Fruit fly (Drosophila melanogaster) whole organism, embryonic: Measurements from ENCODE around the gene pyd.

Experiments
- Abd-B ChIP-seq: fragments of 200-800 bp; sonication (Bioruptor generic); optimal IDR thresholded peaks from 2 replicates; lab custom pipeline; 2018; ENCODE audit warnings: missing biosample characterization, mild to moderate bottlenecking, missing genetic modification characterization, moderate library complexity
- Atf-2 ChIP-seq: fragments of 200-800 bp; sonication (Bioruptor generic); optimal IDR thresholded peaks from 2 replicates; lab custom pipeline; 2016; ENCODE audit warnings: missing biosample characterization, missing genetic modification characterization
- Awh ChIP-seq: fragments of 200-800 bp; sonication (Bioruptor generic); IDR thresholded peaks from 2 replicates; pipeline ENCODE4, ENCODE4 v1.3.6; 2022; ENCODE audit warnings: missing biosample characterization, missing genetic modification characterization
- B-H2 ChIP-seq: fragments of 200-800 bp; sonication (Bioruptor generic); optimal IDR thresholded peaks from 2 replicates; lab custom pipeline; 2018; ENCODE audit warnings: missing biosample characterization, mild to moderate bottlenecking, missing genetic modification characterization
- CG10209 ChIP-seq: fragments of 200-800 bp; sonication (Bioruptor generic); optimal IDR thresholded peaks from 3 replicates; lab custom pipeline; 2017; ENCODE audit warnings: missing biosample characterization, mild to moderate bottlenecking, missing genetic modification characterization, missing genetic modification reagents
- CG1024 ChIP-seq: fragments of 200-800 bp; sonication (Bioruptor generic); IDR thresholded peaks from 2 replicates; pipeline ENCODE4 v1.3.6; 2022; ENCODE audit warnings: missing biosample characterization, missing genetic modification characterization
- CG10654 ChIP-seq: fragments of 200-800 bp; sonication (Bioruptor generic); optimal IDR thresholded peaks from 2 replicates; lab custom pipeline; 2016; ENCODE audit warnings: missing biosample characterization, missing genetic modification characterization
- CG10959 ChIP-seq: fragments of 200-800 bp; sonication (Bioruptor generic); IDR thresholded peaks from 2 replicates; pipeline ENCODE4 v1.3.6; 2022; ENCODE audit warnings: missing biosample characterization, missing genetic modification characterization
- CG11560 ChIP-seq: fragments of 200-800 bp; sonication (Bioruptor generic); IDR thresholded peaks from 3 replicates; pipeline ENCODE4 v1.3.6; 2022; ENCODE audit warnings: missing biosample characterization, missing genetic modification characterization
- CG12104 ChIP-seq: fragments of 200-800 bp; sonication (Bioruptor generic); optimal IDR thresholded peaks from 3 replicates; lab custom pipeline; 2016; ENCODE audit warnings: missing biosample characterization, missing genetic modification characterization
- CG12236 ChIP-seq: fragments of 200-800 bp; sonication (Bioruptor generic); optimal IDR thresholded peaks from 2 replicates; lab custom pipeline; 2016; ENCODE audit warnings: missing biosample characterization, missing genetic modification characterization
- CG12659 ChIP-seq: fragments of 200-800 bp; sonication (Bioruptor generic); optimal IDR thresholded peaks from 3 replicates; lab custom pipeline; 2017; ENCODE audit warnings: mild to moderate bottlenecking, missing biosample characterization, missing genetic modification reagents, missing genetic modification characterization
- CG12744 ChIP-seq: fragments of 200-800 bp; sonication (Bioruptor generic); optimal IDR thresholded peaks from 2 replicates; lab custom pipeline; 2016; ENCODE audit warnings: missing biosample characterization, missing genetic modification characterization
- CG13894 ChIP-seq: fragments of 200-800 bp; sonication (Bioruptor generic); optimal IDR thresholded peaks from 3 replicates; lab custom pipeline; 2018; ENCODE audit warnings: missing biosample characterization, mild to moderate bottlenecking, missing genetic modification characterization, moderate library complexity
- CG14965 ChIP-seq: fragments of 200-800 bp; sonication (Bioruptor generic); optimal IDR thresholded peaks from 2 replicates; lab custom pipeline; 2016; ENCODE audit warnings: missing biosample characterization, missing genetic modification characterization, borderline replicate concordance
- CG15479 ChIP-seq: fragments of 200-800 bp; sonication (Bioruptor generic); optimal IDR thresholded peaks from 3 replicates; lab custom pipeline; 2019; ENCODE audit warnings: missing biosample characterization, mild to moderate bottlenecking, missing genetic modification characterization, moderate library complexity
- CG16779 ChIP-seq: fragments of 200-800 bp; sonication (Bioruptor generic); IDR thresholded peaks from 2 replicates; pipeline ENCODE4 v1.3.6; 2022; ENCODE audit warnings: missing biosample characterization, missing genetic modification characterization
- CG16863 ChIP-seq: fragments of 200-800 bp; sonication (Bioruptor generic); optimal IDR thresholded peaks from 3 replicates; lab custom pipeline; 2016; ENCODE audit warnings: missing biosample characterization, missing genetic modification characterization
- CG18599 ChIP-seq: fragments of 200-800 bp; sonication (Bioruptor generic); optimal IDR thresholded peaks from 3 replicates; lab custom pipeline; 2017; ENCODE audit warnings: missing biosample characterization, missing genetic modification characterization, mild to moderate bottlenecking, moderate library complexity, missing genetic modification reagents
- CG3065 ChIP-seq: fragments of 200-800 bp; sonication (Bioruptor generic); optimal IDR thresholded peaks from 2 replicates; lab custom pipeline; 2016; ENCODE audit warnings: missing biosample characterization, missing genetic modification characterization
- CG31224 ChIP-seq: fragments of 200-800 bp; sonication (Bioruptor generic); IDR thresholded peaks from 2 replicates; pipeline ENCODE4 v1.3.6; 2022; ENCODE audit warnings: missing biosample characterization, missing genetic modification characterization
- CG33213 ChIP-seq: fragments of 200-800 bp; sonication (Bioruptor generic); optimal IDR thresholded peaks from 3 replicates; lab custom pipeline; 2016; ENCODE audit warnings: missing biosample characterization, missing genetic modification characterization
- CG3726 ChIP-seq: fragments of 200-800 bp; sonication (Bioruptor generic); IDR thresholded peaks from 3 replicates; pipeline ENCODE4, ENCODE4 v1.3.6; 2022; ENCODE audit warnings: missing biosample characterization, missing genetic modification characterization
- CG4617 ChIP-seq: fragments of 200-800 bp; sonication (Bioruptor generic); optimal IDR thresholded peaks from 3 replicates; lab custom pipeline; 2016; ENCODE audit warnings: missing biosample characterization, missing genetic modification characterization, borderline replicate concordance
- CG4707 ChIP-seq: fragments of 200-800 bp; sonication (Bioruptor generic); optimal IDR thresholded peaks from 2 replicates; lab custom pipeline; 2018; ENCODE audit warnings: missing biosample characterization, mild to moderate bottlenecking, missing genetic modification characterization, moderate library complexity
- CG6765 ChIP-seq: fragments of 200-800 bp; sonication (Bioruptor generic); optimal IDR thresholded peaks from 3 replicates; lab custom pipeline; 2017; ENCODE audit warnings: missing biosample characterization, mild to moderate bottlenecking, missing genetic modification characterization
- CG6813 ChIP-seq: fragments of 200-800 bp; sonication (Bioruptor generic); optimal IDR thresholded peaks from 2 replicates; lab custom pipeline; 2017; ENCODE audit warnings: missing biosample characterization, missing genetic modification characterization, mild to moderate bottlenecking, moderate library complexity, missing genetic modification reagents
- CG9727 ChIP-seq: fragments of 200-800 bp; sonication (Bioruptor generic); optimal IDR thresholded peaks from 3 replicates; lab custom pipeline; 2017; ENCODE audit warnings: missing biosample characterization, mild to moderate bottlenecking, missing genetic modification characterization
- CHES-1-like ChIP-seq: fragments of 200-800 bp; sonication (Bioruptor generic); optimal IDR thresholded peaks from 2 replicates; lab custom pipeline; 2016; ENCODE audit warnings: missing biosample characterization, missing genetic modification characterization
- Chrac-16 ChIP-seq: fragments of 200-800 bp; sonication (Bioruptor generic); optimal IDR thresholded peaks from 3 replicates; lab custom pipeline; 2016; ENCODE audit warnings: missing biosample characterization, missing genetic modification characterization
- Hey ChIP-seq: fragments of 200-800 bp; sonication (Bioruptor generic); optimal IDR thresholded peaks from 3 replicates; lab custom pipeline; 2018; ENCODE audit warnings: missing biosample characterization, mild to moderate bottlenecking, missing genetic modification characterization
- Max ChIP-seq: fragments of 200-800 bp; sonication (Bioruptor generic); optimal IDR thresholded peaks from 2 replicates; lab custom pipeline; 2016; ENCODE audit warnings: missing biosample characterization, mild to moderate bottlenecking, missing genetic modification characterization
- NC2α ChIP-seq: fragments of 200-800 bp; sonication (Bioruptor generic); optimal IDR thresholded peaks from 2 replicates; lab custom pipeline; 2016; ENCODE audit warnings: missing biosample characterization, missing genetic modification characterization
- Ssrp ChIP-seq: fragments of 200-800 bp; sonication (Bioruptor generic); optimal IDR thresholded peaks from 2 replicates; lab custom pipeline; 2018; ENCODE audit warnings: missing biosample characterization, mild to moderate bottlenecking, missing genetic modification characterization, moderate library complexity
- aop ChIP-seq: fragments of 200-800 bp; sonication (Bioruptor generic); IDR thresholded peaks from 2 replicates; pipeline ENCODE4 v1.3.6; 2022; ENCODE audit warnings: missing biosample characterization, missing genetic modification characterization
- ara ChIP-seq: fragments of 200-800 bp; sonication (Bioruptor generic); IDR thresholded peaks from 2 replicates; pipeline ENCODE4 v1.3.6; 2022; ENCODE audit warnings: missing biosample characterization, missing genetic modification characterization
- corto ChIP-seq: fragments of 200-800 bp; sonication (Bioruptor generic); optimal IDR thresholded peaks from 2 replicates; lab custom pipeline; 2016; ENCODE audit warnings: missing biosample characterization, mild to moderate bottlenecking, missing genetic modification characterization, moderate library complexity
- croc ChIP-seq: fragments of 200-800 bp; sonication (Bioruptor generic); conservative IDR thresholded peaks from 3 replicates; pipeline ENCODE4 v1.3.6; 2022; ENCODE audit warnings: missing biosample characterization, missing genetic modification characterization
- ftz-f1 ChIP-seq: fragments of 200-800 bp; sonication (Bioruptor generic); optimal IDR thresholded peaks from 2 replicates; lab custom pipeline; 2016; ENCODE audit warnings: missing biosample characterization, missing genetic modification characterization
- ind ChIP-seq: fragments of 200-800 bp; sonication (Bioruptor generic); optimal IDR thresholded peaks from 3 replicates; lab custom pipeline; 2016; ENCODE audit warnings: missing biosample characterization, missing genetic modification characterization
- knrl ChIP-seq: fragments of 200-800 bp; sonication (Bioruptor generic); IDR thresholded peaks from 3 replicates; pipeline ENCODE4 v1.3.6; 2022; ENCODE audit warnings: missing biosample characterization, missing genetic modification characterization; ENCODE audit not compliant: partially characterized antibody
- lab ChIP-seq: fragments of 200-800 bp; sonication (Bioruptor generic); optimal IDR thresholded peaks from 3 replicates; lab custom pipeline; 2017; ENCODE audit warnings: missing biosample characterization, missing genetic modification characterization, mild to moderate bottlenecking, moderate library complexity, missing genetic modification reagents
- shn ChIP-seq: fragments of 200-800 bp; sonication (Bioruptor generic); optimal IDR thresholded peaks from 3 replicates; lab custom pipeline; 2016; ENCODE audit warnings: missing biosample characterization, missing genetic modification characterization
- sima ChIP-seq: fragments of 200-800 bp; sonication (Bioruptor generic); optimal IDR thresholded peaks from 2 replicates; lab custom pipeline; 2016; ENCODE audit warnings: missing biosample characterization, missing genetic modification characterization
- sisA ChIP-seq: fragments of 200-800 bp; sonication (Bioruptor generic); IDR thresholded peaks from 2 replicates; pipeline ENCODE4 v1.3.6; 2022; ENCODE audit warnings: missing biosample characterization, missing genetic modification characterization
- slbo ChIP-seq: fragments of 200-800 bp; sonication (Bioruptor generic); IDR thresholded peaks from 2 replicates; pipeline ENCODE4 v1.3.6; 2022; ENCODE audit warnings: missing biosample characterization, missing genetic modification characterization
- stc ChIP-seq: fragments of 200-800 bp; sonication (Bioruptor generic); IDR thresholded peaks from 2 replicates; pipeline ENCODE4 v1.3.6; 2022; ENCODE audit warnings: missing biosample characterization, missing genetic modification characterization
- sug ChIP-seq: fragments of 200-800 bp; optimal IDR thresholded peaks from 2 replicates; lab custom pipeline; 2019; ENCODE audit warnings: missing biosample characterization, mild to moderate bottlenecking, missing genetic modification characterization, moderate library complexity
- trem ChIP-seq: fragments of 200-800 bp; optimal IDR thresholded peaks from 3 replicates; lab custom pipeline; 2019; ENCODE audit warnings: missing biosample characterization, mild to moderate bottlenecking, missing genetic modification characterization, moderate library complexity
- vnd ChIP-seq: fragments of 200-800 bp; sonication (Bioruptor generic); IDR thresholded peaks from 3 replicates; pipeline ENCODE4 v1.3.6; 2022; ENCODE audit warnings: missing biosample characterization, missing genetic modification characterization; ENCODE audit not compliant: partially characterized antibody
- wor ChIP-seq: fragments of 200-800 bp; sonication (Bioruptor generic); IDR thresholded peaks from 2 replicates; pipeline ENCODE4 v1.3.6; 2022; ENCODE audit warnings: missing biosample characterization, missing genetic modification characterization

The pyd gene

dm6 chr3R:8819551-8820057, 112.1 kb downstream of the pyd start (continued):
- TF ChIP-seq CG9727 (GFP tag; lab: Kevin White, UChicago) (peak; percentile 64), CG14965 (GFP tag; lab: Kevin White, UChicago) (no peak), CG16863 (GFP tag; lab: Kevin White, UChicago) (peak; percentile 43), CG12236 (no peak), sima (no peak), CG3065 (no peak), sug (tag; lab: Kevin White, UChicago) (peak; percentile 24), sisA (GFP tag; lab: Robert Waterston, UW) (no peak), knrl (no peak), NC2α (GFP tag; lab: Kevin White, UChicago) (peak; percentile 46), CG10654 (GFP tag; lab: Kevin White, UChicago) (no peak), Abd-B (GFP tag; lab: Kevin White, UChicago) (no peak), CG12659 (GFP tag; lab: Kevin White, UChicago) (peak; percentile 4), aop (GFP tag; lab: Robert Waterston, UW) (no peak), CG12744 (GFP tag; lab: Kevin White, UChicago) (peak; percentile 20), CG33213 (GFP tag; lab: Kevin White, UChicago) (peak; percentile 35), CG11560 (no peak), vnd (GFP tag; lab: Robert Waterston, UW) (no peak), trem (no peak), shn (GFP tag; lab: Kevin White, UChicago) (no peak), ara (GFP tag; lab: Robert Waterston, UW) (no peak), wor (GFP tag; lab: Robert Waterston, UW) (no peak), CG12104 (no peak), ind (GFP tag; lab: Kevin White, UChicago) (no peak), CG18599 (peak; percentile 37), B-H2 (GFP tag; lab: Kevin White, UChicago) (peak; percentile 28), Atf-2 (GFP tag; lab: Kevin White, UChicago) (peak; percentile 43), CG4617 (GFP tag; lab: Kevin White, UChicago) (no peak), CG10959 (GFP tag; lab: Robert Waterston, UW) (no peak), Max (GFP tag; lab: Kevin White, UChicago) (peak; percentile 66), CG3726 (GFP tag; lab: Robert Waterston, UW) (no peak), CG6813 (GFP tag; lab: Kevin White, UChicago) (peak; percentile 7), CHES-1-like (GFP tag; lab: Kevin White, UChicago) (peak; percentile 32), CG16779 (GFP tag; lab: Robert Waterston, UW) (0 out of 2 replicates have a peak, but pooled peaks have one; percentile 38), corto (GFP tag; lab: Kevin White, UChicago) (no peak), CG31224 (GFP tag; lab: Robert Waterston, UW) (0 out of 2 replicates have a peak, but pooled peaks have one; percentile 5), Chrac-16 (GFP tag; lab: Kevin White, UChicago) (no peak), CG1024 (GFP tag; lab: Robert Waterston, UW) (no peak), slbo (GFP tag; lab: Robert Waterston, UW) (no peak; the same call in 1 of the 2 replicates), Hey (tag; lab: Kevin White, UChicago) (no peak), CG4707 (no peak), croc (GFP tag; lab: Robert Waterston, UW) (no peak), lab (peak; percentile 66), stc (GFP tag; lab: Robert Waterston, UW) (peak; percentile 53), CG6765 (GFP tag; lab: Kevin White, UChicago) (peak; percentile 49), CG10209 (peak; percentile 56), Awh (no peak), ftz-f1 (no peak), Ssrp (tag; lab: Kevin White, UChicago) (no peak), CG13894 (tag; lab: Kevin White, UChicago) (peak; percentile 25), CG15479 (GFP tag; lab: Kevin White, UChicago) (peak; percentile 83)
